Worm (Caenorhabditis elegans): Measurements from ENCODE around the gene F38A1.9.

DNA sequence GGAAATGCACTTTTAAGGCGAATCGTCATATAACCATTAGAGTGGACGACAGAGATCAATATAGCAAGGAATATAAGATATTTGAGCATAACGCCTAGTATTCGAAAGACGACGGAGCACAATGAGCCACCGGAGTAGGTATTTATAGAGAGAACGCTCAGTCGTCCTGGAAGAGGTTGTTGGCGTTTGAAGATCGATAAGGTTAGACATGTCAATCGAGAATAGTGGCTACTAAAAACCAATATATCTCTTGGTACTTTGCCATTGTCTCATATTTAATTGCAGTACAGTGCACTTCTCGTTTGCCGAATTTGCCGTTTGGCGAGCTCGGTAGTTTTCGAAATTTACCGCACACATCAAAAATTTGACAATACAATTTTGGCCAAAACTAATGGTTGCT lies 37.2 kb downstream of the F38A1.9 start, which contains the start of gene dsl-1:
- no peak for TF ChIP-seq unc-42 (tag; optimal IDR thresholded peaks at IDR 0.05)
- no peak for TF ChIP-seq dve-1 (tag; optimal IDR thresholded peaks at IDR 0.05)
- TF ChIP-seq nhr-11 (tag; optimal IDR thresholded peaks at IDR 0.05), result no peak

All from whole organism, late embryonic.